Fruit fly (Drosophila melanogaster) whole organism, pupa: ENCODE results near the gene Ziz.
A peak's percentile ranks its signal among the peaks of the same experiment; 100 is the strongest.

Source experiments
- CG10348 ChIP-seq: fragments of 200-800 bp; sonication (Bioruptor generic); IDR thresholded peaks from 2 replicates; pipeline ENCODE4 v1.3.6; 2022; ENCODE audit warnings: missing biosample characterization, missing genetic modification characterization
- CG12605 ChIP-seq: fragments of 200-800 bp; sonication (Bioruptor generic); IDR thresholded peaks from 2 replicates; pipeline ENCODE4 v1.3.6; 2022; ENCODE audit warnings: missing biosample characterization, missing genetic modification characterization
- CG13204 ChIP-seq: fragments of 200-800 bp; sonication (Bioruptor generic); optimal IDR thresholded peaks from 2 replicates; lab custom pipeline; 2018; ENCODE audit warnings: missing biosample characterization, mild to moderate bottlenecking, missing genetic modification characterization, moderate library complexity
- CG14655 ChIP-seq: fragments of 200-800 bp; sonication (Bioruptor generic); optimal IDR thresholded peaks from 3 replicates; lab custom pipeline; 2017; ENCODE audit warnings: mild to moderate bottlenecking, missing biosample characterization, missing genetic modification reagents, missing genetic modification characterization
- CG15710 ChIP-seq: fragments of 200-800 bp; sonication (Bioruptor generic); optimal IDR thresholded peaks from 2 replicates; lab custom pipeline; 2018; ENCODE audit warnings: missing biosample characterization, mild to moderate bottlenecking, missing genetic modification characterization, moderate library complexity
- CG17806 ChIP-seq: fragments of 200-800 bp; sonication (Bioruptor generic); optimal IDR thresholded peaks from 2 replicates; lab custom pipeline; 2018; ENCODE audit warnings: missing biosample characterization, mild to moderate bottlenecking, missing genetic modification characterization, moderate library complexity
- CG32121 ChIP-seq: fragments of 200-800 bp; sonication (Bioruptor generic); IDR thresholded peaks from 2 replicates; pipeline ENCODE4 v1.3.6; 2022; ENCODE audit warnings: missing biosample characterization, missing genetic modification characterization
- CG34367 ChIP-seq: fragments of 200-800 bp; sonication (Bioruptor generic); optimal IDR thresholded peaks from 2 replicates; lab custom pipeline; 2018; ENCODE audit warnings: missing biosample characterization, mild to moderate bottlenecking, missing genetic modification characterization
- CG4496 ChIP-seq: fragments of 200-800 bp; sonication (Bioruptor generic); IDR thresholded peaks from 3 replicates; pipeline ENCODE4 v1.3.6; 2022; ENCODE audit warnings: missing biosample characterization, missing genetic modification characterization
- CG8159 ChIP-seq: fragments of 200-800 bp; sonication (Bioruptor generic); optimal IDR thresholded peaks from 3 replicates; lab custom pipeline; 2018; ENCODE audit warnings: missing biosample characterization, mild to moderate bottlenecking, missing genetic modification characterization, moderate library complexity
- CG8301 ChIP-seq: fragments of 200-800 bp; sonication (Bioruptor generic); optimal IDR thresholded peaks from 2 replicates; lab custom pipeline; 2018; ENCODE audit warnings: missing biosample characterization, mild to moderate bottlenecking, missing genetic modification characterization
- CG9948 ChIP-seq: fragments of 200-800 bp; sonication (Bioruptor generic); optimal IDR thresholded peaks from 2 replicates; lab custom pipeline; 2018; ENCODE audit warnings: missing biosample characterization, mild to moderate bottlenecking, missing genetic modification characterization, moderate library complexity
- D1 ChIP-seq: fragments of 200-800 bp; sonication (Bioruptor generic); optimal IDR thresholded peaks from 2 replicates; lab custom pipeline; 2018; ENCODE audit warnings: missing biosample characterization, mild to moderate bottlenecking, missing genetic modification characterization, moderate library complexity
- EcR ChIP-seq: fragments of 200-800 bp; sonication (Bioruptor generic); optimal IDR thresholded peaks from 3 replicates; lab custom pipeline; 2019; ENCODE audit warnings: missing biosample characterization, missing genetic modification characterization, mild to moderate bottlenecking, moderate library complexity, missing genetic modification reagents
- Ets98B ChIP-seq: fragments of 200-800 bp; sonication (Bioruptor generic); IDR thresholded peaks from 2 replicates; pipeline ENCODE4 v1.3.6; 2022; ENCODE audit warnings: missing biosample characterization, missing genetic modification characterization
- Pif1A ChIP-seq: fragments of 200-800 bp; sonication (Bioruptor generic); optimal IDR thresholded peaks from 3 replicates; lab custom pipeline; 2016; ENCODE audit warnings: missing biosample characterization, missing genetic modification characterization
- Pif1B ChIP-seq: fragments of 200-800 bp; sonication (Bioruptor generic); optimal IDR thresholded peaks from 3 replicates; lab custom pipeline; 2016; ENCODE audit warnings: missing biosample characterization, missing genetic modification characterization
- Snoo ChIP-seq: fragments of 200-800 bp; sonication (Bioruptor generic); optimal IDR thresholded peaks from 3 replicates; lab custom pipeline; 2017; ENCODE audit warnings: missing biosample characterization, mild to moderate bottlenecking, missing genetic modification characterization, inconsistent platforms
- fd96Ca ChIP-seq: fragments of 200-800 bp; sonication (Bioruptor generic); IDR thresholded peaks from 3 replicates; pipeline ENCODE4 v1.3.6; 2022; ENCODE audit warnings: missing biosample characterization, missing genetic modification characterization
- gl ChIP-seq: fragments of 200-800 bp; sonication (Bioruptor generic); optimal IDR thresholded peaks from 2 replicates; lab custom pipeline; 2018; ENCODE audit warnings: missing biosample characterization, mild to moderate bottlenecking, missing genetic modification characterization
- rn ChIP-seq: fragments of 200-800 bp; sonication (Bioruptor generic); IDR thresholded peaks from 2 replicates; pipeline ENCODE4 v1.3.6; 2022; ENCODE audit warnings: missing biosample characterization, missing genetic modification characterization

Ziz gene

dm6 chr2L:7498208-7498607, 2.1 kb upstream of the Ziz start:
- no peak for TF ChIP-seq gl
- no peak for TF ChIP-seq Snoo (tag; lab: Kevin White, UChicago)
- no peak for TF ChIP-seq Ets98B (GFP tag; lab: Robert Waterston, UW)
- no peak for TF ChIP-seq CG4496
- no peak for TF ChIP-seq CG17806
- no peak for TF ChIP-seq D1 (tag; lab: Kevin White, UChicago)
- TF ChIP-seq CG12605 (GFP tag; lab: Robert Waterston, UW), result no peak
- TF ChIP-seq CG8159 (tag; lab: Kevin White, UChicago), result no peak
- TF ChIP-seq CG15710, result no peak
- no peak for TF ChIP-seq CG8301 (tag; lab: Kevin White, UChicago)
- no peak for TF ChIP-seq fd96Ca
- TF ChIP-seq EcR (GFP tag; lab: Kevin White, UChicago), result no peak
- no peak for TF ChIP-seq CG13204 (GFP tag; lab: Kevin White, UChicago)
- TF ChIP-seq CG9948 (tag; lab: Kevin White, UChicago), result no peak
- TF ChIP-seq CG34367 (tag; lab: Kevin White, UChicago), result no peak
- TF ChIP-seq, all 21 proteins: peak for 0

DNA sequence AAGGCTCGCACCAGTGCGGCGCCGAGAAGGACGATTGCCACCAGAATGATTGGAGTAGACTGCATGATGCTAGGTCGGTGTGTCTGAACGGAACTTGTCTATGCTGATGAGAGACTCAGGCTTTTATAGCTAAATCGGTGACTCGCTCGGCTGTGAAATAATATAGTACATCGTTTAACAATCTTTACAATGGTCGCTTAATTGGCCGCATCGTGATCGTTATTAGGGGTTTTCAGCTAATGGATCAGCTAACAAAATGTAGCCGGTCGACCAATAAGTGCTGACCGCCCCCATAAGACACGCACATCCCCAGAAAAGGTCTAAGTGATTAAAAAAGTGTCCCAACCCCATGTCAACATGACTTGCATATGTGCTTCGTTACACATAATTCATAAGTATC, 1.2 kb upstream of the Ziz start, which contains the start of gene Obp28a:
Obp28a (minus strand) TSS at position 101 of the 400 bp plus-strand sequence.
- TF ChIP-seq CG8159 (tag; lab: Kevin White, UChicago) (no peak), D1 (tag; lab: Kevin White, UChicago) (no peak)

DNA sequence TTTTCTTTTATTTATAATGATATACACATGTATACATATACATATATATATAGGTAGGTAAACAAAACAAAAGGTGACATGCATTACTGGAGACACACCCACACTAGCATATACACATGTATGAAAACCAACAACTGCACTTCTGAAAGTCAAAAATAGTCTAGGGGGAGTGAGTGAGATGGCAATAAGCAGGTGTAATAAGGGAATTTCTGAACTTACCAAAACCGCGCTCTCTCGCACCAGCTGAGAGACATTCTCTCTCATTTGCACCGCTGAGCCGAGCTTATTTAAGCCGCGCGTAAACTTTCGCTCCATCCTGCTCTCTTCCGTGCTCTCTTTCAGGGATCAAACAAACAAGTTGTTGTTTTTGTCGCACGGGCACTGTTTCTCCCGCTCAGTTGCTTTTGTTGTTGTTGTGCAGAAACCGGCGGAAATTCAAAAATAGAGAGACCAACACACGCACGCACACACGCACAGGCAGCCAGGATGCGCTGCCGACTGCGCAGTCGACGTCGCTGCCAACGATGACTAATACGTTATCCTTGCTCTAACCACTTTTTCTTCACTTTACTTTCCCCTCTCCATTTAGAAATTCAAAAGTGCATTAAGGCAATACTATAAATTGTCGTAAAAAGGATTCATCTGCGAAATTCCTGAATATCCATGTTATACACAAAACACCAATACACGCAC, 667 bp downstream of the Ziz start:
- TF ChIP-seq CG15710, result no peak
- peak; percentile 79 for TF ChIP-seq CG4496
- TF ChIP-seq fd96Ca, result 0 out of 3 replicates have a peak, but pooled peaks have one; percentile 24
- TF ChIP-seq, all 21 proteins: peak for 2

dm6 chr2L:7494341-7495293, 1.5 kb downstream of the Ziz start:
- TF ChIP-seq Ets98B (GFP tag; lab: Robert Waterston, UW), result 0 out of 2 replicates have a peak, but pooled peaks have one; percentile 27
- TF ChIP-seq EcR (GFP tag; lab: Kevin White, UChicago), result no peak
- TF ChIP-seq CG15710, result peak; percentile 46
- TF ChIP-seq CG14655 (GFP tag; lab: Kevin White, UChicago), result peak; percentile 35
- TF ChIP-seq Pif1A, result no peak
- TF ChIP-seq rn (GFP tag; lab: Robert Waterston, UW), result no peak
- TF ChIP-seq D1 (tag; lab: Kevin White, UChicago), result peak; percentile 21
- peak; percentile 54 for TF ChIP-seq CG32121 (GFP tag; lab: Robert Waterston, UW)
- TF ChIP-seq CG12605 (GFP tag; lab: Robert Waterston, UW), result 0 out of 2 replicates have a peak, but pooled peaks have one; percentile 25
- peak; percentile 41 for TF ChIP-seq CG34367 (tag; lab: Kevin White, UChicago)
- TF ChIP-seq CG9948 (tag; lab: Kevin White, UChicago), result peak; percentile 24
- TF ChIP-seq Pif1B (GFP tag; lab: Kevin White, UChicago), result no peak
- no peak for TF ChIP-seq fd96Ca
- TF ChIP-seq Snoo (tag; lab: Kevin White, UChicago), result no peak
- peak; percentile 8 for TF ChIP-seq CG17806
- TF ChIP-seq CG8301 (tag; lab: Kevin White, UChicago), result peak; percentile 37
- TF ChIP-seq CG8159 (tag; lab: Kevin White, UChicago), result no peak
- TF ChIP-seq CG4496, result 0 out of 3 replicates have a peak, but pooled peaks have one; percentile 5
- TF ChIP-seq gl, result no peak
- no peak for TF ChIP-seq CG10348 (GFP tag; lab: Robert Waterston, UW)
- TF ChIP-seq CG13204 (GFP tag; lab: Kevin White, UChicago), result no peak

DNA sequence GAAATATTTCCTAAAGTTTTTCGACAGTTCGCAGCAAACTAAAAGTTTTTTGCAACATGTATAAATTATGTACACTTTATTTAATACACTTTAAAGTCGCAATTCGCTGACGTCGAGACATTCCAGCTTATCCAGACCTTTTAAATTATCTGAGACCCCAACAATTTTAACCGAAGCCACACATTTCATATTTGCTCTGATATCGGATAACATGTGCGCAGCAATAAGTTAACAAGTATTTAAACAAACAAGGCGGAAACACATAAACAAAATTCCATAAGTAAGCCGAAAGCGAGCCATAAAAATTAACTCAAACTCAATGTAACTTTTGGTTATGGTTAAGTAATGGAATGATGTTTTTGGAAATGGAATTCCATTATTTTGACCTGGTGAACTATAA, 2.7 kb downstream of the Ziz start:
- TF ChIP-seq CG32121 (GFP tag; lab: Robert Waterston, UW), result no peak
- no peak for TF ChIP-seq CG14655 (GFP tag; lab: Kevin White, UChicago)
- no peak for TF ChIP-seq CG17806
- TF ChIP-seq CG12605 (GFP tag; lab: Robert Waterston, UW), result no peak
- no peak for TF ChIP-seq Snoo (tag; lab: Kevin White, UChicago)
- TF ChIP-seq CG4496, result no peak
- no peak for TF ChIP-seq CG9948 (tag; lab: Kevin White, UChicago)
- no peak for TF ChIP-seq CG8159 (tag; lab: Kevin White, UChicago)

DNA sequence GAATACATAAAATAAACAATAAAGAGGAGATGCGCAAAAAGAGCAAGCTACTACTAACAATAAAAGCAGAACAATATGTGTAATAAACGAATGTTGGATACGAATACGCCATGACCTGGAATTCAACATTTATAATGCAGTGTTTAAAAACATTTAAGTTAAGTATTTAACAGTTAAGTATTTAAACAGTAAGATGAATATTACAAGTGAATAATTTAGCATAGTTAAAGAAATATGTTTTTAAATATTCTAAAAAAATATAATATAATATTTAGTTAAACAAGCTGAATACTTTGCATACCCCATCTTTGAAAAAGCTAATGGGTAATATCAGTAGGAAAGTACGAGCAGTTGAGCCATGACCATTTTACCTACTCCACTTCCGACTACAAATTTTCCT, 3.6 kb downstream of the Ziz start:
- TF ChIP-seq Pif1B (GFP tag; lab: Kevin White, UChicago) (no peak), fd96Ca (no peak), rn (GFP tag; lab: Robert Waterston, UW) (no peak), CG14655 (GFP tag; lab: Kevin White, UChicago) (peak; percentile 9), CG8159 (tag; lab: Kevin White, UChicago) (peak; percentile 29), CG13204 (GFP tag; lab: Kevin White, UChicago) (no peak), CG10348 (GFP tag; lab: Robert Waterston, UW) (no peak), D1 (tag; lab: Kevin White, UChicago) (no peak)
- TF ChIP-seq, all 21 proteins: peak for 2
